Worm (Caenorhabditis elegans): ENCODE results near the gene oac-49.

DNA sequence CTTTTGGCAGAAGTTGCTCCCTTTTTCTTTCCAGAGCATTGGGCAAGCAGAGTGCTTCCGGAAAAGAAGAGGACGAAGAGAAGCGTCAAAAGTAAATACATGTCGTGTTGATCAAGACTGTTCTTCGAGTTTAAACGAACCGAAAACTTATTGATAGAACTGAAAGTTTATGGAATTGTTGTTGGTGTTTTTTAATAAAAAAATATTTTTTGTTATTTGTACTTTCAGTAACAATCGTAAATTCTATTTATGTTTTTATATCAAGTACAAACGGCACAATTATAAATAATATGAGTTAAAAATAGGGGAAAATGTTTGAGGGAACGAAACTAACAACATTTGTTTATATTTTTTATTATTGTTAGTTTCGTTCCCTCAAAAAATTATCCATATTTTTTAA lies 39.9 kb downstream of the oac-49 start, which contains the start of gene F21D9.3:
- TF ChIP-seq nhr-237 (tag; optimal IDR thresholded peaks at IDR 0.05), result no peak
- TF ChIP-seq elt-1 (tag; optimal IDR thresholded peaks at IDR 0.05; ENCODE audit: borderline replicate concordance, insufficient read depth), result no peak
- TF ChIP-seq nhr-12 (tag; optimal IDR thresholded peaks at IDR 0.05), result no peak
- no peak for TF ChIP-seq mep-1 (tag; optimal IDR thresholded peaks at IDR 0.05)
- no peak for TF ChIP-seq ztf-11 (tag; optimal IDR thresholded peaks at IDR 0.05)
- TF ChIP-seq unc-62 (GFP tag; optimal IDR thresholded peaks at IDR 0.05), result no peak
- no peak for TF ChIP-seq sem-2 (GFP tag; optimal IDR thresholded peaks at IDR 0.05)
- no peak for TF ChIP-seq pha-4 (tag; optimal IDR thresholded peaks at IDR 0.05)
- TF ChIP-seq unc-39 (tag; optimal IDR thresholded peaks at IDR 0.05), result no peak
- no peak for TF ChIP-seq zip-8 (tag; optimal IDR thresholded peaks at IDR 0.05)
- TF ChIP-seq nhr-28 (tag; optimal IDR thresholded peaks at IDR 0.05), result no peak
- no peak for TF ChIP-seq ces-1 (GFP tag; optimal IDR thresholded peaks at IDR 0.05)
- no peak for TF ChIP-seq lsy-2 (tag; optimal IDR thresholded peaks at IDR 0.05)

All from whole organism, mixed stage, embryonic.